Worm (Caenorhabditis elegans): ENCODE data around the gene nhr-42.

ce11 chrV:6991771-6992170 is 6.8 kb upstream of the nhr-42 start, which contains the start of gene nhr-162:
- TF ChIP-seq ztf-23 (GFP tag; IDR thresholded peaks at IDR 0.05) (no peak), cog-1 (tag; optimal IDR thresholded peaks at IDR 0.05) (no peak)

All from whole organism, midembryonic.